Worm (Caenorhabditis elegans): ENCODE results near the gene chtb-1.

The chtb-1 gene

ce11 chrIII:9315180-9315579, 40.1 kb downstream of the chtb-1 start:
- TF ChIP-seq hnd-1 (tag; optimal IDR thresholded peaks at IDR 0.05) (no peak), sea-1 (GFP tag; conservative IDR thresholded peaks at IDR 0.05) (no peak), ets-7 (tag; optimal IDR thresholded peaks at IDR 0.05) (no peak), scrt-1 (GFP tag; IDR thresholded peaks at IDR 0.05) (no peak), hmg-4 (GFP tag; optimal IDR thresholded peaks at IDR 0.05) (no peak), flt-1 (GFP tag; IDR thresholded peaks at IDR 0.05) (no peak), ama-1 (optimal IDR thresholded peaks at IDR 0.05) (no peak), hmbx-1 (tag; optimal IDR thresholded peaks at IDR 0.05) (no peak), pes-1 (GFP tag; IDR thresholded peaks at IDR 0.05) (no peak), ceh-36 (tag; optimal IDR thresholded peaks at IDR 0.05) (no peak), B0310.2 (tag; optimal IDR thresholded peaks at IDR 0.05) (no peak), tbx-37 (GFP tag; conservative IDR thresholded peaks at IDR 0.05) (no peak), aly-1 (tag; optimal IDR thresholded peaks at IDR 0.05) (no peak), tbx-11 (GFP tag; IDR thresholded peaks at IDR 0.05) (no peak), tra-4 (tag; optimal IDR thresholded peaks at IDR 0.05) (no peak), ceh-13 (GFP tag; optimal IDR thresholded peaks at IDR 0.05) (no peak), F13C5.2 (tag; optimal IDR thresholded peaks at IDR 0.05) (no peak)

ce11 chrIII:9314476-9314875, 40.8 kb downstream of the chtb-1 start, which contains the start of gene C40H1.8:
TSS of gene C40H1.8 (plus strand) at chrIII:9314717.
- TF ChIP-seq hnd-1 (tag; optimal IDR thresholded peaks at IDR 0.05): no peak
- no peak for TF ChIP-seq tbx-37 (GFP tag; conservative IDR thresholded peaks at IDR 0.05)
- no peak for TF ChIP-seq ama-1 (optimal IDR thresholded peaks at IDR 0.05)
- TF ChIP-seq ceh-36 (tag; optimal IDR thresholded peaks at IDR 0.05): no peak
- no peak for TF ChIP-seq aly-1 (tag; optimal IDR thresholded peaks at IDR 0.05)
- TF ChIP-seq ceh-13 (GFP tag; optimal IDR thresholded peaks at IDR 0.05): no peak
- TF ChIP-seq hmg-4 (GFP tag; optimal IDR thresholded peaks at IDR 0.05): no peak
- no peak for TF ChIP-seq flt-1 (GFP tag; IDR thresholded peaks at IDR 0.05)
- no peak for TF ChIP-seq B0310.2 (tag; optimal IDR thresholded peaks at IDR 0.05)

- TF ChIP-seq tbx-11 (GFP tag; IDR thresholded peaks at IDR 0.05): no peak
- no peak for TF ChIP-seq tra-4 (tag; optimal IDR thresholded peaks at IDR 0.05)
- no peak for TF ChIP-seq scrt-1 (GFP tag; IDR thresholded peaks at IDR 0.05)
- no peak for TF ChIP-seq hnd-1 (tag; optimal IDR thresholded peaks at IDR 0.05)
- TF ChIP-seq ceh-13 (GFP tag; optimal IDR thresholded peaks at IDR 0.05): no peak
- no peak for TF ChIP-seq hmbx-1 (tag; optimal IDR thresholded peaks at IDR 0.05)
- TF ChIP-seq pes-1 (GFP tag; IDR thresholded peaks at IDR 0.05): no peak
- TF ChIP-seq aly-1 (tag; optimal IDR thresholded peaks at IDR 0.05): no peak
- TF ChIP-seq ets-7 (tag; optimal IDR thresholded peaks at IDR 0.05): no peak
- no peak for TF ChIP-seq ama-1 (optimal IDR thresholded peaks at IDR 0.05)
- TF ChIP-seq hmg-4 (GFP tag; optimal IDR thresholded peaks at IDR 0.05): no peak
- TF ChIP-seq F13C5.2 (tag; optimal IDR thresholded peaks at IDR 0.05): no peak
- no peak for TF ChIP-seq sea-1 (GFP tag; conservative IDR thresholded peaks at IDR 0.05)
- TF ChIP-seq B0310.2 (tag; optimal IDR thresholded peaks at IDR 0.05): no peak
- TF ChIP-seq ceh-36 (tag; optimal IDR thresholded peaks at IDR 0.05): no peak
- TF ChIP-seq flt-1 (GFP tag; IDR thresholded peaks at IDR 0.05): no peak
- TF ChIP-seq tbx-37 (GFP tag; conservative IDR thresholded peaks at IDR 0.05): no peak
Measured at ce11 chrIII:9309840-9310239, 45.4 kb downstream of the chtb-1 start.

ce11 chrIII:9306596-9306995, 48.7 kb downstream of the chtb-1 start, which contains the start of gene srx-45:
TSS of gene srx-45 (minus strand) at chrIII:9306696.
- TF ChIP-seq B0310.2 (tag; optimal IDR thresholded peaks at IDR 0.05) (no peak), ceh-36 (tag; optimal IDR thresholded peaks at IDR 0.05) (no peak), F13C5.2 (tag; optimal IDR thresholded peaks at IDR 0.05) (no peak), hmbx-1 (tag; optimal IDR thresholded peaks at IDR 0.05) (no peak), hnd-1 (tag; optimal IDR thresholded peaks at IDR 0.05) (no peak), flt-1 (GFP tag; IDR thresholded peaks at IDR 0.05) (no peak), tra-4 (tag; optimal IDR thresholded peaks at IDR 0.05) (no peak), scrt-1 (GFP tag; IDR thresholded peaks at IDR 0.05) (no peak), pes-1 (GFP tag; IDR thresholded peaks at IDR 0.05) (no peak)

- no peak for TF ChIP-seq scrt-1 (GFP tag; IDR thresholded peaks at IDR 0.05)
- no peak for TF ChIP-seq tbx-11 (GFP tag; IDR thresholded peaks at IDR 0.05)
- no peak for TF ChIP-seq tbx-37 (GFP tag; conservative IDR thresholded peaks at IDR 0.05)
- no peak for TF ChIP-seq ceh-36 (tag; optimal IDR thresholded peaks at IDR 0.05)
- TF ChIP-seq hmg-4 (GFP tag; optimal IDR thresholded peaks at IDR 0.05): no peak
Measured at ce11 chrIII:9300670-9301069, 54.6 kb downstream of the chtb-1 start.

- no peak for TF ChIP-seq hmg-4 (GFP tag; optimal IDR thresholded peaks at IDR 0.05)
- no peak for TF ChIP-seq ama-1 (optimal IDR thresholded peaks at IDR 0.05)
- TF ChIP-seq pes-1 (GFP tag; IDR thresholded peaks at IDR 0.05): no peak
- no peak for TF ChIP-seq ceh-36 (tag; optimal IDR thresholded peaks at IDR 0.05)
- no peak for TF ChIP-seq F13C5.2 (tag; optimal IDR thresholded peaks at IDR 0.05)
- no peak for TF ChIP-seq ets-7 (tag; optimal IDR thresholded peaks at IDR 0.05)
- TF ChIP-seq tbx-37 (GFP tag; conservative IDR thresholded peaks at IDR 0.05): no peak
- TF ChIP-seq sea-1 (GFP tag; conservative IDR thresholded peaks at IDR 0.05): no peak
- TF ChIP-seq flt-1 (GFP tag; IDR thresholded peaks at IDR 0.05): no peak
- TF ChIP-seq aly-1 (tag; optimal IDR thresholded peaks at IDR 0.05): no peak
- TF ChIP-seq hmbx-1 (tag; optimal IDR thresholded peaks at IDR 0.05): no peak
- no peak for TF ChIP-seq ceh-13 (GFP tag; optimal IDR thresholded peaks at IDR 0.05)
- TF ChIP-seq B0310.2 (tag; optimal IDR thresholded peaks at IDR 0.05): no peak
- no peak for TF ChIP-seq scrt-1 (GFP tag; IDR thresholded peaks at IDR 0.05)
- TF ChIP-seq tbx-11 (GFP tag; IDR thresholded peaks at IDR 0.05): no peak
- TF ChIP-seq tra-4 (tag; optimal IDR thresholded peaks at IDR 0.05): no peak
- TF ChIP-seq hnd-1 (tag; optimal IDR thresholded peaks at IDR 0.05): no peak
Measured at ce11 chrIII:9299919-9300318, 55.3 kb downstream of the chtb-1 start, which contains the start of gene K01B6.3. TSS of gene K01B6.3 (plus strand) at chrIII:9300219.

- TF ChIP-seq ceh-13 (GFP tag; optimal IDR thresholded peaks at IDR 0.05) (no peak), tra-4 (tag; optimal IDR thresholded peaks at IDR 0.05) (no peak), hmbx-1 (tag; optimal IDR thresholded peaks at IDR 0.05) (no peak), flt-1 (GFP tag; IDR thresholded peaks at IDR 0.05) (no peak), ets-7 (tag; optimal IDR thresholded peaks at IDR 0.05) (no peak), pes-1 (GFP tag; IDR thresholded peaks at IDR 0.05) (no peak), scrt-1 (GFP tag; IDR thresholded peaks at IDR 0.05) (no peak), F13C5.2 (tag; optimal IDR thresholded peaks at IDR 0.05) (no peak), hnd-1 (tag; optimal IDR thresholded peaks at IDR 0.05) (no peak), sea-1 (GFP tag; conservative IDR thresholded peaks at IDR 0.05) (no peak), ceh-36 (tag; optimal IDR thresholded peaks at IDR 0.05) (no peak), tbx-11 (GFP tag; IDR thresholded peaks at IDR 0.05) (no peak), aly-1 (tag; optimal IDR thresholded peaks at IDR 0.05) (no peak)
Measured at ce11 chrIII:9299116-9299515, 56.1 kb downstream of the chtb-1 start.

Measured in whole organism, early embryonic.